Worm (Caenorhabditis elegans) whole organism, dauer: ENCODE results near the gene subs-4.

Source experiments
- unc-62 ChIP-seq: sonication (generic microtip); optimal IDR thresholded peaks from 2 replicates; lab custom pipeline; 2017; ENCODE audit warnings: missing biosample characterization, missing genetic modification reagents, missing genetic modification characterization

Gene subs-4

ce11 chrIII:11393162-11393561 is 11.1 kb downstream of the subs-4 start, which contains the start of gene nlp-21:
Gene nlp-21 (minus strand): TSS chrIII:11393262.
- no peak for TF ChIP-seq unc-62 (GFP tag; lab: Kevin White, UChicago)

- TF ChIP-seq unc-62 (GFP tag; lab: Kevin White, UChicago), result no peak
Measured at ce11 chrIII:11397499-11397898, 15.5 kb downstream of the subs-4 start, which contains the start of gene Y47D3B.3. Gene Y47D3B.3 (plus strand): TSS chrIII:11397799.

ce11 chrIII:11402717-11403116 is 20.7 kb downstream of the subs-4 start, which contains the start of gene Y47D3B.12:
Gene Y47D3B.12 (plus strand): TSS chrIII:11403017.
- TF ChIP-seq unc-62 (GFP tag; lab: Kevin White, UChicago), result no peak

ce11 chrIII:11405049-11405448 is 23.0 kb downstream of the subs-4 start, which contains the start of gene Y47D3B.4:
Gene Y47D3B.4 (plus strand): TSS chrIII:11405349.
- no peak for TF ChIP-seq unc-62 (GFP tag; lab: Kevin White, UChicago)

- no peak for TF ChIP-seq unc-62 (GFP tag; lab: Kevin White, UChicago)
Measured at ce11 chrIII:11410378-11410777, 28.4 kb downstream of the subs-4 start, which contains the start of gene twk-31. Gene twk-31 (plus strand): TSS chrIII:11410678.

ce11 chrIII:11419551-11419950 is 37.5 kb downstream of the subs-4 start:
- no peak for TF ChIP-seq unc-62 (GFP tag; lab: Kevin White, UChicago)

- no peak for TF ChIP-seq unc-62 (GFP tag; lab: Kevin White, UChicago)
Measured at ce11 chrIII:11424815-11425214, 42.8 kb downstream of the subs-4 start.

- TF ChIP-seq unc-62 (GFP tag; lab: Kevin White, UChicago), result no peak
Measured at ce11 chrIII:11426906-11427305, 44.9 kb downstream of the subs-4 start, which contains the start of gene idpc-1. Gene idpc-1 (plus strand): TSS chrIII:11427206.

ce11 chrIII:11427548-11428152 is 45.6 kb downstream of the subs-4 start:
- TF ChIP-seq unc-62 (GFP tag; lab: Kevin White, UChicago), result no peak
